Worm (Caenorhabditis elegans) whole organism, late embryonic: ENCODE data around the gene acs-12.

Experiments
- T23F11.4 ChIP-seq: fragments of 200-800 bp; sonication (Bioruptor generic); optimal IDR thresholded peaks from 2 replicates; lab custom pipeline; 2018; ENCODE audit warnings: mild to moderate bottlenecking, missing genetic modification characterization, missing compliant biosample characterization
- elt-2 ChIP-seq: sonication (generic microtip); optimal IDR thresholded peaks from 2 replicates; lab custom pipeline; 2016; ENCODE audit warnings: missing genetic modification reagents, missing genetic modification characterization, missing compliant biosample characterization

DNA sequence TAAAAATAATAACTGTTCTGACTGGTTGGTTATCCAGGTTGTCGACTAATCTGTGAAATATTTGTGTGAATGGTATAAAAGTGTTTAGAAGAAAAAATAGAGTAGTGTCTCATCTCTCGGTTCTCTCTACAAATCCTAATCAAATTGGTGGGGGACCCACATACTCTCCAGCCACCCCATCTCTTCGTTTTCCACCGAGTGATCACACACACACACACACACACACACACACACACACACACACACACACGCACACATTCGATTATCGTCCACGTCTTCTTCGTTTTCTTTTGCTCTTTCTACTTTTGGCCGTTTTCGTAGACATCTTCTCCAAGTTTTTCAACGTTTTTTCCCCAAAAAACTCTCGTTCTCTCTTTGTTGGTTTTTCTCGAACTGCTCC, 30.8 kb upstream of the acs-12 start:
- no peak for TF ChIP-seq T23F11.4 (GFP tag; lab: Kevin White, UChicago)
- no peak for TF ChIP-seq elt-2 (tag; lab: Kevin White, UChicago)
